Worm (Caenorhabditis elegans) whole organism, early embryonic: ENCODE data around the gene C09B9.2.
A peak's percentile ranks its signal among the peaks of the same experiment; 100 is the strongest.
"Not testable (repeated sequence)": the region's sequence is repeated elsewhere in the genome, so short reads cannot be mapped to it uniquely, and the experiment has no call there.

Experiments used
- F13C5.2 ChIP-seq: sonication (generic microtip); optimal IDR thresholded peaks from 2 replicates; lab custom pipeline; 2017; ENCODE audit warnings: mild to moderate bottlenecking, missing genetic modification characterization, inconsistent platforms, missing compliant biosample characterization
- aly-1 ChIP-seq: sonication (generic microtip); optimal IDR thresholded peaks from 2 replicates; lab custom pipeline; 2016; ENCODE audit warnings: missing genetic modification characterization, missing compliant biosample characterization
- ama-1 ChIP-seq: fragments of 150-350 bp; optimal IDR thresholded peaks from 2 replicates; lab custom pipeline; 2014
- ceh-13 ChIP-seq: fragments of 200-800 bp; sonication (Bioruptor generic); optimal IDR thresholded peaks from 2 replicates; lab custom pipeline; 2018; ENCODE audit warnings: mild to moderate bottlenecking, missing genetic modification characterization, missing compliant biosample characterization
- flt-1 ChIP-seq: fragments of 200-800 bp; sonication (Bioruptor generic); IDR thresholded peaks from 2 replicates; pipeline ENCODE4 v1.3.6; 2022; ENCODE audit warnings: missing genetic modification characterization, missing compliant biosample characterization
- hmbx-1 ChIP-seq: sonication (generic microtip); optimal IDR thresholded peaks from 2 replicates; lab custom pipeline; 2016; ENCODE audit warnings: mild to moderate bottlenecking, missing genetic modification characterization, missing compliant biosample characterization
- hmg-4 ChIP-seq: fragments of 200-800 bp; sonication (Bioruptor generic); optimal IDR thresholded peaks from 2 replicates; lab custom pipeline; 2018; ENCODE audit warnings: mild to moderate bottlenecking, missing genetic modification characterization, missing compliant biosample characterization
- hnd-1 ChIP-seq: sonication (generic microtip); optimal IDR thresholded peaks from 2 replicates; lab custom pipeline; 2016; ENCODE audit warnings: missing genetic modification characterization, missing compliant biosample characterization
- pes-1 ChIP-seq: fragments of 200-800 bp; sonication (Bioruptor generic); IDR thresholded peaks from 2 replicates; pipeline ENCODE4 v1.3.6; 2022; ENCODE audit warnings: missing genetic modification reagents, missing genetic modification characterization, missing compliant biosample characterization
- scrt-1 ChIP-seq: fragments of 200-800 bp; sonication (Bioruptor generic); IDR thresholded peaks from 2 replicates; pipeline ENCODE4 v1.3.6; 2022; ENCODE audit warnings: missing genetic modification characterization, missing compliant biosample characterization
- sea-1 ChIP-seq: fragments of 200-800 bp; sonication (Bioruptor generic); conservative IDR thresholded peaks from 2 replicates; pipeline ENCODE4 v1.3.6; 2022; ENCODE audit warnings: missing genetic modification characterization, missing compliant biosample characterization
- tbx-11 ChIP-seq: fragments of 200-800 bp; sonication (Bioruptor generic); IDR thresholded peaks from 2 replicates; pipeline ENCODE4 v1.3.6; 2022; ENCODE audit warnings: missing genetic modification characterization, missing compliant biosample characterization
- tbx-37 ChIP-seq: fragments of 200-800 bp; sonication (Bioruptor generic); conservative IDR thresholded peaks from 2 replicates; pipeline ENCODE4 v1.3.6; 2022; ENCODE audit warnings: missing genetic modification reagents, missing genetic modification characterization, missing compliant biosample characterization
- tra-4 ChIP-seq: sonication (generic microtip); optimal IDR thresholded peaks from 2 replicates; lab custom pipeline; 2017; ENCODE audit warnings: missing genetic modification characterization, missing compliant biosample characterization

C09B9.2 gene

DNA sequence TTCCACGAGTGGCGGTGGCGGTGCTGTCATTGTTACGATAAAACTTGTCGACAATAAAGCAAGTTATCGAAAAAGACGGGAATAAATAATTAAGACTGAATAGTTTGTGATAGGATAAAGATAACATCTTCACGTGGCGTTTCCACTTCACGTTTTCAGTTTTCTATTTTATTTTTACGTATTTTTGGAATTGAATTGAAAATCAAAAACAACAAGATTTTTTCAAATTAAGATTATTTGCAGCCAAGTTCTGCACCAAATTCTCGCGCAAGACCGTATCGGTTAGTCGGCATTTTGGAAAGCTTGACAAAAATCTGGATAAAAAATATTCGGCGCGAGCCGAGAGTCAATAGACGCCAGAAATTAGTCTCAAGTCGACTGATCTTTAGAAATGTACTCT, 37.8 kb downstream of the C09B9.2 start, which contains the start of gene ttbk-2.2:
TSS of gene ttbk-2.2 (minus strand) at position 101 of the 400 bp plus-strand sequence.
- TF ChIP-seq sea-1 (GFP tag; lab: Robert Waterston, UW); hmg-4 (GFP tag; lab: Kevin White, UChicago); hmbx-1 (tag; lab: Kevin White, UChicago): not testable (repeated sequence)

DNA sequence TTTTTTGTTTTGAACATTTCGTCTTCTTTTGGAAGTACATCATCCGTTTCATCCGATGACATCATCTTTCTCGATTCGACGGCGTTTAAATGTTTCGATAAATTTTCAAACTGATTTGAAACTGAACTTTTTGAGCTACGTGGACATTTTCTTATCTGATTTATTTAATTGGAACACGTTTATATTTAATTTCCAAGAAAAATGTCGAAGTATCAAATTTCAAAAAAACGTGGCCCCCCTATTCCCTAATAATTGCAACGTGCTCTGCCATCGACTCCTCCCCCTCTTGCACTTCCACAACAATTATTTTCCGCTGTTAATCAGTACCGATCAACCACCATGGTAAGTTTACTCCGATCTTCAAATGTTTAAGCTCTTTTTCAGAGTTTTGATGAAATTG, 39.5 kb downstream of the C09B9.2 start, which contains the start of the genes R13H9.6 and rmd-6:
TSS of gene R13H9.6 (minus strand) at position 101 of the 400 bp plus-strand sequence.
TSS of gene rmd-6 (plus strand) at position 305 of the 400 bp plus-strand sequence.
- not testable (repeated sequence) for TF ChIP-seq ama-1; tra-4 (tag; lab: Kevin White, UChicago); tbx-37 (GFP tag; lab: Robert Waterston, UW)

- TF ChIP-seq aly-1; F13C5.2; hmbx-1 (tag; lab: Kevin White, UChicago): not testable (repeated sequence)
Measured at ce11 chrIV:5070593-5070992, 41.5 kb downstream of the C09B9.2 start, which contains the start of gene C02B10.6. Gene C02B10.6 (plus strand): TSS chrIV:5070893.

DNA sequence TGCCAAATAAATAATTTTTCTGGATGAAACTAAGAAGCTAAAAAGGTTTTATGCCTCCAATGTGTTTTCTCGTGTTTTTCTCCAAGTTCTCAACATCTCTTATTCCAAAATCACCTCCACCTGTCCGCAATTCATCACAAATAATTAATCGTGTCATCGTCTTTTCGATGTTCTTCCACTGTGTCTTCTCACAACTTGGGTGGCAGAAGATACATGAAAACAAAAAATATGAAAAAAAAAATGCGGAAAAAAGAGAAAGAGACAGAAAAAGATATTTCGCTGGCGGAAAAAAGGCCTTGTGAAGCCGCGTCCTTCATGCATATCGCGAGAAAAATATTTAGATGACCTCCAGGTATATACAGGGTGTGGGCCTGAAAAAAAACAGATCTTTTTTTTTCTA, 44.7 kb downstream of the C09B9.2 start:
- TF ChIP-seq tbx-11 (no peak), tra-4 (tag; lab: Kevin White, UChicago) (no peak), scrt-1 (GFP tag; lab: Robert Waterston, UW) (no peak)

ce11 chrIV:5076607-5077006, 47.5 kb downstream of the C09B9.2 start:
- TF ChIP-seq ama-1 (no peak), pes-1 (GFP tag; lab: Robert Waterston, UW) (no peak), hnd-1 (tag; lab: Kevin White, UChicago) (no peak), ceh-13 (no peak)

DNA sequence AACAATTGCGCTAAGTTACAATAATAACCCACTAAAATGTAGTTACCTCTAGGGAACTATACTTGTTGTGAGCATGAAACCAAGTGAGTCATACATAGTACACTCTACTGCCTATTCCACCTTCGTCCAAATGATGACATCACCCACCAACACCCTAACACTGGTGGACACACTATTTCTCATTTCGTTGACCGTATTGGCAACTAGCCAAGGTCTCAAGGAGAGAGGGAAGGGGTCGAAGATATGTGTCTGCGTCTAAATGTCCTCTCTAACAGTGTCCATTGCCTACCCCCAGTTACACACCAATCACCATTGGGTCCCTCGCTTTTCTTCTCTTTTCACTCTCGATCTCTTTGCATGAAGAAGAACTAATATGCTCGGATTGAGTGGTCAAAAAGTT, 48.8 kb downstream of the C09B9.2 start:
- TF ChIP-seq scrt-1 (GFP tag; lab: Robert Waterston, UW): no peak
- peak; percentile 81 for TF ChIP-seq hmg-4 (GFP tag; lab: Kevin White, UChicago)
- TF ChIP-seq flt-1 (GFP tag; lab: Robert Waterston, UW): 0 out of 2 replicates have a peak, but pooled peaks have one; percentile 16

DNA sequence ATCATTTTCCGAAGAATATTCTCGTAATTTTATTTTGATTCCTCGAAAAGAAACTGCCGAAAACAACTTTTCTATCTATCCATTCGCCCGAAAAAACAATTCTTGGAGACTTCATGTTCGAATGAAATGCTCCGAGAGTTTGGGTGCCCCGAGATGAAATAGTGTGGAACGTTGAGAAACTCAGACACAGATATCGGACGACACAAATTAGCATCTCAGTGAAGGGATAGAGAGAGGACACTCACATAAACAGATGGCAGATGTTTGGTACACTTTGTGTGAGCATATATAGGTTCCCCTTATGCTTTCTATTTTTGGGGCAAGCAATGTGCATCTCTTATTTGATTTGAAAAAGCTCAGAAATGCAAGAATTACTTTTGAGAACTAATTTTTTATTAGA, 49.8 kb downstream of the C09B9.2 start:
- TF ChIP-seq F13C5.2: no peak
- TF ChIP-seq ama-1: no peak
- no peak for TF ChIP-seq hmg-4 (GFP tag; lab: Kevin White, UChicago)
